Worm (Caenorhabditis elegans): ENCODE results near the gene malt-1.
A peak's percentile ranks its signal among the peaks of the same experiment; 100 is the strongest.

malt-1 gene

DNA sequence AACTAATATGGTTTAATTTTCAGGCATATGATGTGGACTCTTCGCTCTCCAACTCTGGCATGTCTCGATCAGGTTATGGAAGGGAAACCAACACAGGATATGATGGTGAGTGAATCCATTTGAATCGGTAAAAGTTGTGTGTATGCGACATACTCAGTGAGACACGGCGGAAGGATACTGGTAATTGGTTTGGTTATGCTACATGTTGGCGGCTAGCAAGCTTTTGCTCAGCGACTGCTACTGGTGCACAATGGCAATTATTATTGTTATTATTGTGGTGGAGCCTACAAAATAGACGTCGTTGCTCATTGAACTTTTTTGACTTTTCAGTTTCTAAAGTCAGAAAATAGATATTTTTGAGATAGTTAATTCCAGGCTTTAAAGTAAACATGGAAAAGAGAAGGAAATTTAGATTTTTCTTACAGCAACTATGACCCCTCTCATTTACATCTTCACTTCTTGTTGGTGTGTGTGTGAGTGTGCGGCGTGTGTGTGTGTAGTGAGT lies 10.3 kb downstream of the malt-1 start:
- TF ChIP-seq Y105C5A.15 (GFP tag; IDR thresholded peaks at IDR 0.05) (no peak), Y5F2A.4 (GFP tag; optimal IDR thresholded peaks at IDR 0.05) (no peak), unc-62 (GFP tag; optimal IDR thresholded peaks at IDR 0.05 in 1 of 2) (peak in 1 of 2 experiments; percentile 49), unc-62 (tag; optimal IDR thresholded peaks at IDR 0.05) (no peak), duxl-1 (tag; optimal IDR thresholded peaks at IDR 0.05; ENCODE audit: poor library complexity) (no peak), egl-43 (GFP tag; IDR thresholded peaks at IDR 0.05) (0 out of 2 replicates have a peak, but pooled peaks have one; percentile 27), set-16 (GFP tag; IDR thresholded peaks at IDR 0.05) (no peak), rbr-2 (tag; optimal IDR thresholded peaks at IDR 0.05) (no peak), ceh-82 (tag; optimal IDR thresholded peaks at IDR 0.05) (no peak), mdt-29 (GFP tag; IDR thresholded peaks at IDR 0.05) (no peak), aha-1 (tag) (peak; percentile 93), R02D3.7 (tag; optimal IDR thresholded peaks at IDR 0.05) (no peak)

DNA sequence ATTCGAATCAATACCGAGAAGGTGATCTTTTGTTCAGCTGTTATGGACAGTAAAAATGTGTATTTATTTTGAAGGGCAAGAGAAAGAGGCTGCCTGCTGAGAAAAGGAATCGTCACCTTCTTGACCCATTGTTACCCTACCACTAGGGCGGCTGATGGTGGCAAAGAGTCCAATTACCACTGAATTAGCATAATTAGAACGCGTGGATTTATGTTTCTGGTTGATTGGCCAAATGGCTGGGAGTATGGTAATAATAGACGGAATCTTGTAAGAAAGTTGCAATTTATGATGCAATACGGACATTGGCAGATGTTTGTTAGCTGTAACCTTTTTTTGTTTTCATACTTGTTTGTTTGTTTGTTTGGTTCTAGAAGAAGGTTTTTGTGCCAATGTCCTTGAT lies 11.2 kb downstream of the malt-1 start:
- TF ChIP-seq jun-1 (tag; optimal IDR thresholded peaks at IDR 0.05) (no peak), F10B5.3 (tag; optimal IDR thresholded peaks at IDR 0.05) (no peak), R02D3.7 (tag; optimal IDR thresholded peaks at IDR 0.05) (no peak), lim-7 (GFP tag; IDR thresholded peaks at IDR 0.05) (no peak), lin-13 (GFP tag; optimal IDR thresholded peaks at IDR 0.05) (no peak), dmd-6 (GFP tag; IDR thresholded peaks at IDR 0.05) (no peak), ctbp-1 (GFP tag; IDR thresholded peaks at IDR 0.05) (no peak)

DNA sequence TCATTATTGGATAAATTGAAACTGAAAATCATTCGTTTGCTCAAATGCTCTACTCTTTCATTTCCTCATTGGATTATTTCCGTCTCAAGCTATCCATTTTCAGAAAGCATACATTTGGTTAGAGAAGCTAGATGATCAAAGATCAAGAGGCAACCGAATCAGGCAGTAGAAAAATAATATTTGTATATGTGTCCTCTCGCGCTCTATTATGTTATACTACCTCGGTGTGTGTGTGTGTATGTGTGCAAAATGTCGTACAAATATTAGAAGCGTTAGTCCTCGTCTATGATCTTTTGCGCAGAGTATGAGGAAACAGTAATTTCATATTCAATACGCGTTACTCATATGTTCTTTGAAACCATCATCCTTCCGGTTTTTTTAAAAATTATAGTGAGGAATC lies 14.0 kb downstream of the malt-1 start:
- TF ChIP-seq aha-1 (tag), result peak; percentile 84
- TF ChIP-seq ZK337.2 (GFP tag; IDR thresholded peaks at IDR 0.05), result no peak
- TF ChIP-seq ztf-11 (tag; optimal IDR thresholded peaks at IDR 0.05), result no peak
- no peak for TF ChIP-seq zip-11 (GFP tag; IDR thresholded peaks at IDR 0.05)

- TF ChIP-seq aly-2 (tag; optimal IDR thresholded peaks at IDR 0.05) (no peak), snpc-1.2 (GFP tag; IDR thresholded peaks at IDR 0.05) (no peak), php-3 (GFP tag; IDR thresholded peaks at IDR 0.05) (no peak), nhr-42 (GFP tag; IDR thresholded peaks at IDR 0.05) (no peak), sdz-12 (GFP tag; optimal IDR thresholded peaks at IDR 0.05) (no peak), hlh-30 (tag; optimal IDR thresholded peaks at IDR 0.05; ENCODE audit: insufficient read depth) (no peak), nhr-28 (tag; optimal IDR thresholded peaks at IDR 0.05) (peak; percentile 23), cey-2 (tag; optimal IDR thresholded peaks at IDR 0.05; ENCODE audit: borderline replicate concordance, insufficient read depth) (no peak), pqm-1 (tag; optimal IDR thresholded peaks at IDR 0.05) (peak; percentile 65), aha-1 (tag) (peak; percentile 5), F49E8.2 (tag; optimal IDR thresholded peaks at IDR 0.05; ENCODE audit: borderline replicate concordance) (no peak), mes-2 (tag; optimal IDR thresholded peaks at IDR 0.05; ENCODE audit: poor library complexity, severe bottlenecking) (peak; percentile 14), unc-62 (GFP tag; optimal IDR thresholded peaks at IDR 0.05 in 1 of 2) (peak in 1 of 2 experiments; percentile 37), unc-62 (tag; optimal IDR thresholded peaks at IDR 0.05) (no peak)
Observed at ce11 chrII:6936528-6936927, 14.6 kb downstream of the malt-1 start.

- no peak for TF ChIP-seq ctbp-1 (GFP tag; IDR thresholded peaks at IDR 0.05)
- TF ChIP-seq zfp-2 (tag; optimal IDR thresholded peaks at IDR 0.05), result no peak
- TF ChIP-seq zag-1 (tag; optimal IDR thresholded peaks at IDR 0.05), result no peak
- no peak for TF ChIP-seq fkh-10 (GFP tag; optimal IDR thresholded peaks at IDR 0.05)
- no peak for TF ChIP-seq mxl-2 (GFP tag; conservative IDR thresholded peaks at IDR 0.05)
- no peak for TF ChIP-seq mdl-1 (tag; optimal IDR thresholded peaks at IDR 0.05)
- no peak for TF ChIP-seq lin-38 (GFP tag; IDR thresholded peaks at IDR 0.05)
- TF ChIP-seq pha-4 (GFP tag; IDR thresholded peaks at IDR 0.05), result no peak
- no peak for TF ChIP-seq pha-4 (tag; optimal IDR thresholded peaks at IDR 0.05)
- TF ChIP-seq daf-19 (GFP tag; conservative IDR thresholded peaks at IDR 0.05), result no peak
- TF ChIP-seq nhr-25 (tag; optimal IDR thresholded peaks at IDR 0.05; ENCODE audit: borderline replicate concordance, insufficient read depth), result no peak
- TF ChIP-seq Y5F2A.4 (GFP tag; optimal IDR thresholded peaks at IDR 0.05), result no peak
- TF ChIP-seq daf-16 (GFP tag; optimal IDR thresholded peaks at IDR 0.05), result no peak
- TF ChIP-seq daf-16 (tag; optimal IDR thresholded peaks at IDR 0.05), result no peak
- no peak for TF ChIP-seq dve-1 (tag; optimal IDR thresholded peaks at IDR 0.05; ENCODE audit: insufficient read depth)
- TF ChIP-seq ZK337.2 (GFP tag; IDR thresholded peaks at IDR 0.05), result no peak
- TF ChIP-seq unc-62 (GFP tag; optimal IDR thresholded peaks at IDR 0.05 in 1 of 2), result no peak
- TF ChIP-seq unc-62 (tag; optimal IDR thresholded peaks at IDR 0.05), result no peak
- TF ChIP-seq mdt-29 (GFP tag; IDR thresholded peaks at IDR 0.05), result no peak
Observed at ce11 chrII:6935975-6936374, 15.1 kb downstream of the malt-1 start.

Data from whole organism, L4 larva.